Worm (Caenorhabditis elegans) whole organism, L2 larva: Measurements from ENCODE around the gene nhr-180.

Source experiments
- C34F6.9 ChIP-seq: fragments of 150-350 bp; optimal IDR thresholded peaks from 2 replicates; lab custom pipeline; 2014; ENCODE audit warnings: missing biosample characterization, missing genetic modification characterization
- F13H6.1 ChIP-seq: sonication (generic microtip); optimal IDR thresholded peaks from 2 replicates; lab custom pipeline; 2016; ENCODE audit warnings: missing genetic modification characterization, missing compliant biosample characterization
- R02D3.7 ChIP-seq: fragments of 150-350 bp; optimal IDR thresholded peaks from 2 replicates; lab custom pipeline; 2014; ENCODE audit warnings: missing biosample characterization, missing genetic modification characterization
- Y55F3AM.14 ChIP-seq: fragments of 200-800 bp; sonication (Bioruptor generic); optimal IDR thresholded peaks from 2 replicates; lab custom pipeline; 2018; ENCODE audit warnings: mild to moderate bottlenecking, missing genetic modification characterization, missing compliant biosample characterization
- ZK546.5 ChIP-seq: sonication (generic microtip); optimal IDR thresholded peaks from 2 replicates; lab custom pipeline; 2017; ENCODE audit warnings: missing biosample characterization, missing genetic modification characterization
- alr-1 ChIP-seq: fragments of 150-350 bp; optimal IDR thresholded peaks from 2 replicates; lab custom pipeline; 2014; ENCODE audit warnings: missing biosample characterization, missing genetic modification characterization
- aly-2 ChIP-seq: fragments of 150-350 bp; optimal IDR thresholded peaks from 2 replicates; lab custom pipeline; 2014; ENCODE audit warnings: missing biosample characterization, missing genetic modification characterization
- ama-1 ChIP-seq: fragments of 150-350 bp; optimal IDR thresholded peaks from 2 replicates; lab custom pipeline; 2018; ENCODE audit warnings: inconsistent platforms
- blmp-1 ChIP-seq: sonication (generic microtip); optimal IDR thresholded peaks from 2 replicates; lab custom pipeline; 2017; ENCODE audit warnings: missing genetic modification characterization, mild to moderate bottlenecking, missing compliant biosample characterization, antibody characterized with exemption, moderate library complexity; ENCODE audit not compliant: insufficient read depth
- ceh-16 ChIP-seq: fragments of 150-350 bp; optimal IDR thresholded peaks from 2 replicates; lab custom pipeline; 2014; ENCODE audit warnings: missing biosample characterization, missing genetic modification characterization
- ceh-82 ChIP-seq: fragments of 150-350 bp; optimal IDR thresholded peaks from 2 replicates; lab custom pipeline; 2014; ENCODE audit warnings: missing biosample characterization, missing genetic modification characterization
- crh-2 ChIP-seq: sonication (generic microtip); optimal IDR thresholded peaks from 2 replicates; lab custom pipeline; 2017; ENCODE audit warnings: missing biosample characterization, missing genetic modification characterization
- dmd-4 ChIP-seq: sonication (generic microtip); optimal IDR thresholded peaks from 2 replicates; lab custom pipeline; 2017; ENCODE audit warnings: missing biosample characterization, missing genetic modification characterization
- egl-27 ChIP-seq: sonication (generic microtip); optimal IDR thresholded peaks from 3 replicates; lab custom pipeline; 2017; ENCODE audit warnings: missing biosample characterization, missing genetic modification reagents, missing genetic modification characterization
- elt-3 ChIP-seq: sonication (generic microtip); optimal IDR thresholded peaks from 2 replicates; lab custom pipeline; 2017; ENCODE audit warnings: missing biosample characterization, missing genetic modification characterization
- fos-1 ChIP-seq: fragments of 150-350 bp; optimal IDR thresholded peaks from 2 replicates; lab custom pipeline; 2014; ENCODE audit warnings: missing biosample characterization, missing genetic modification characterization
- gmeb-1 ChIP-seq: fragments of 150-350 bp; optimal IDR thresholded peaks from 2 replicates; lab custom pipeline; 2014; ENCODE audit warnings: missing biosample characterization, missing genetic modification characterization
- lin-11 ChIP-seq: fragments of 150-350 bp; sonication (generic microtip); optimal IDR thresholded peaks from 2 replicates; lab custom pipeline; 2014; ENCODE audit warnings: missing biosample characterization, missing genetic modification characterization, inconsistent platforms, mixed read lengths
- lin-13 ChIP-seq: fragments of 150-350 bp; optimal IDR thresholded peaks from 2 replicates; lab custom pipeline; 2014; ENCODE audit warnings: missing biosample characterization, missing genetic modification reagents, missing genetic modification characterization
- lin-39 ChIP-seq: fragments of 150-350 bp; optimal IDR thresholded peaks from 2 replicates; lab custom pipeline; 2014; ENCODE audit warnings: missing biosample characterization, missing genetic modification reagents, missing genetic modification characterization
- lsy-2 ChIP-seq, 2 experiments: fragments of 150-350 bp in 1 of 2; sonication (generic microtip) in 1 of 2; optimal IDR thresholded peaks; 2 replicates each; lab custom pipeline; 2014 to 2017; ENCODE audit warnings: missing biosample characterization in 2 of 2, missing genetic modification characterization in 2 of 2
- mab-5 ChIP-seq: fragments of 150-350 bp; optimal IDR thresholded peaks from 2 replicates; lab custom pipeline; 2014; ENCODE audit warnings: missing biosample characterization, missing genetic modification characterization
- mbf-1 ChIP-seq: sonication (generic microtip); optimal IDR thresholded peaks from 2 replicates; lab custom pipeline; 2017; ENCODE audit warnings: missing biosample characterization, missing genetic modification characterization
- mdl-1 ChIP-seq, 2 experiments: fragments of 150-350 bp in 1 of 2; sonication (generic microtip) in 1 of 2; optimal IDR thresholded peaks; 2 replicates each; lab custom pipeline; 2017; ENCODE audit warnings: missing biosample characterization in 2 of 2, missing genetic modification characterization in 2 of 2
- nhr-10 ChIP-seq: sonication (generic microtip); optimal IDR thresholded peaks from 2 replicates; lab custom pipeline; 2017; ENCODE audit warnings: missing biosample characterization, missing genetic modification characterization
- nhr-11 ChIP-seq: fragments of 150-350 bp; optimal IDR thresholded peaks from 2 replicates; lab custom pipeline; 2014; ENCODE audit warnings: missing biosample characterization, missing genetic modification characterization
- nhr-12 ChIP-seq: fragments of 150-350 bp; optimal IDR thresholded peaks from 2 replicates; lab custom pipeline; 2014; ENCODE audit warnings: missing biosample characterization, missing genetic modification characterization
- nhr-129 ChIP-seq: fragments of 150-350 bp; optimal IDR thresholded peaks from 2 replicates; lab custom pipeline; 2014; ENCODE audit warnings: missing biosample characterization, missing genetic modification characterization
- nhr-21 ChIP-seq: fragments of 150-350 bp; optimal IDR thresholded peaks from 2 replicates; lab custom pipeline; 2014; ENCODE audit warnings: missing biosample characterization, missing genetic modification characterization
- nhr-23 ChIP-seq: fragments of 150-350 bp; optimal IDR thresholded peaks from 2 replicates; lab custom pipeline; 2014; ENCODE audit warnings: missing biosample characterization, missing genetic modification reagents, missing genetic modification characterization
- nhr-237 ChIP-seq: fragments of 150-350 bp; optimal IDR thresholded peaks from 2 replicates; lab custom pipeline; 2014; ENCODE audit warnings: missing biosample characterization, missing genetic modification characterization
- nhr-25 ChIP-seq: fragments of 150-350 bp; sonication (generic microtip); optimal IDR thresholded peaks from 3 replicates; lab custom pipeline; 2014; ENCODE audit warnings: missing biosample characterization, missing genetic modification characterization
- skn-1 ChIP-seq: sonication (generic microtip); optimal IDR thresholded peaks from 2 replicates; lab custom pipeline; 2017; ENCODE audit warnings: missing biosample characterization, missing genetic modification characterization
- sma-3 ChIP-seq: sonication (generic microtip); optimal IDR thresholded peaks from 2 replicates; lab custom pipeline; 2016; ENCODE audit warnings: missing genetic modification reagents, missing genetic modification characterization, missing compliant biosample characterization
- sma-9 ChIP-seq, 2 experiments: fragments of 150-350 bp in 1 of 2; sonication (generic microtip) in 1 of 2; optimal IDR thresholded peaks; 2 replicates each; lab custom pipeline; 2014 to 2016; ENCODE audit warnings: missing genetic modification characterization in 2 of 2, mild to moderate bottlenecking in 1 of 2, missing biosample characterization in 1 of 2, missing compliant biosample characterization in 1 of 2, missing genetic modification reagents in 1 of 2, moderate library complexity in 1 of 2
- snpc-4 ChIP-seq: fragments of 150-350 bp; optimal IDR thresholded peaks from 2 replicates; lab custom pipeline; 2014; ENCODE audit warnings: missing biosample characterization, missing genetic modification characterization
- unc-55 ChIP-seq: fragments of 150-350 bp; sonication (generic microtip); optimal IDR thresholded peaks from 3 replicates; lab custom pipeline; 2014; ENCODE audit warnings: missing biosample characterization, missing genetic modification reagents, missing genetic modification characterization
- unc-62 ChIP-seq: fragments of 150-350 bp; optimal IDR thresholded peaks from 2 replicates; lab custom pipeline; 2014; ENCODE audit warnings: missing biosample characterization, missing genetic modification reagents, missing genetic modification characterization
- zag-1 ChIP-seq: fragments of 150-350 bp; optimal IDR thresholded peaks from 2 replicates; lab custom pipeline; 2014; ENCODE audit warnings: missing biosample characterization, missing genetic modification characterization
- ztf-1 ChIP-seq: fragments of 200-800 bp; sonication (Bioruptor generic); conservative IDR thresholded peaks from 2 replicates; pipeline ENCODE4 v1.3.6; 2022; ENCODE audit warnings: missing genetic modification characterization, missing compliant biosample characterization
- ztf-11 ChIP-seq: sonication (generic microtip); optimal IDR thresholded peaks from 2 replicates; lab custom pipeline; 2017; ENCODE audit warnings: missing biosample characterization, missing genetic modification characterization
- ztf-4 ChIP-seq: fragments of 150-350 bp; optimal IDR thresholded peaks from 2 replicates; lab custom pipeline; 2014; ENCODE audit warnings: missing biosample characterization, missing genetic modification characterization

The nhr-180 gene

DNA sequence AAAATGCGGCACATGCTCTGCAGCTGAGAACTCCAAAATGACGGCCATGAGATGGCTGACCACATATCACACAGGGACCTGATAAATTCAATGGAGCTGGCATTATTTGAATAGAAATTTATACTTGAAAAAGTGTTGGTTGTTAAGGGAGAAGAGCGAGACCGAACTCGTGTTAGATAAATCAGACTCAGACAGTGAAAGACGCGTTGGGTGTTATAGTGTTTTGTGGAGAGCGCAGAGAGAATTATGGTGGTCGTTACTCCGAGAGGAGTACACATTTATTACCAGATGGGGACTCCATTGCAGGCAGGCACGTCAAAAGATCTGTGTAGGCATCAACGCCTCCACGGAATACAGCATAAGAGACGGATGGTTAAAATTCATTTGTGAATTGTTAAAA, 24.6 kb downstream of the nhr-180 start, which contains the start of gene nhr-190:
nhr-190 (minus strand) TSS at position 175 of the 400 bp plus-strand sequence.
- peak; percentile 12 for TF ChIP-seq sma-9 (GFP tag; optimal IDR thresholded peaks at IDR 0.05; lab: Kevin White, UChicago)
- no peak for TF ChIP-seq sma-9 (tag; optimal IDR thresholded peaks at IDR 0.05; lab: Kevin White, UChicago)
- peak; percentile 32 for TF ChIP-seq C34F6.9 (tag; lab: Kevin White, UChicago)
- no peak for TF ChIP-seq ztf-1 (GFP tag; lab: Robert Waterston, UW)
- TF ChIP-seq nhr-129 (tag; lab: Kevin White, UChicago), result peak; percentile 35
- no peak for TF ChIP-seq sma-3 (GFP tag; lab: Kevin White, UChicago)
- TF ChIP-seq, all 48 proteins: peak for 3

DNA sequence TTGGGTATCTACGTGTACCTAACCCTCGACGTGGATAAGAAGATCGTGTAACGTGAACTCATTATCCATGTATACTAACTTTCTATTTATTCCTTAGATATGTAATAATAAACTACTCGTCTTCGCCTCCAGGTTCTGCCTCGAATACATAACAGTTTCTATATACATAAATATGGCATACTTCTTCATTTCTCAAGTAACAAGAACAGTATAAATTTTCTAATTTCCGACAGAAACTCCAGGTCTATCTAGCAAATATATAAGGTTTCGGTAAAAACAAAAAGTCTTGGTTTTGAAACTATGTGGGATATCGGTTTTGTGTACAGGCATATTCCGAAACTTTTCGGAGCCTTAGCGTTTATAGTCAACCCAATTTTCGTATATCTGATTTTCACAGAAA, 29.0 kb downstream of the nhr-180 start, which contains the start of gene srj-37:
srj-37 (plus strand) TSS at position 301 of the 400 bp plus-strand sequence.
- no peak for TF ChIP-seq ztf-11

DNA sequence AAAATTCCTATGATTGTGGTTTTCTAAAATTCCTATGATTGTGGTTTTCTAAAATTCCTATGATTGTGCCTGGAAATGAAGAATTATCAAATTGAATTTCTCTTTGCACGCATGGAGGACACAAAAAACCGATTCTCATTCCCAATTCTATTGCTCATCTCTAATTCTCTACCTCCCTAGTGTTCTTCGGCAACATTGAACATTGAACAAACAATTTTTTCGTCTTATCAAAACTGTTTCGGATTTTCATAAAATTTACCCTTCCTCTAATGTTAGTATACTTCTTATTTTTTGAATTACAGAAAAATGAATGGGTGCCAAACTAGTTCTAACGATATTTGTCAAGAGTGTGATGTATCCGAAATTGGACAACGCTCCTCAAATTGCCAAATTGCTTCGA, 31.0 kb downstream of the nhr-180 start, which contains the start of gene pals-31:
pals-31 (plus strand) TSS at position 301 of the 400 bp plus-strand sequence.
- no peak for TF ChIP-seq lin-39 (tag; lab: Kevin White, UChicago)
- TF ChIP-seq ZK546.5 (tag; lab: Kevin White, UChicago), result no peak
- TF ChIP-seq nhr-11 (tag; lab: Kevin White, UChicago), result no peak
- no peak for TF ChIP-seq skn-1 (tag; lab: Kevin White, UChicago)
- TF ChIP-seq F13H6.1 (tag; lab: Kevin White, UChicago), result no peak
- no peak for TF ChIP-seq dmd-4 (tag; lab: Kevin White, UChicago)
- no peak for TF ChIP-seq ceh-16 (tag; lab: Kevin White, UChicago)
- no peak for TF ChIP-seq sma-9 (GFP tag; optimal IDR thresholded peaks at IDR 0.05; lab: Kevin White, UChicago)
- TF ChIP-seq sma-9 (tag; optimal IDR thresholded peaks at IDR 0.05; lab: Kevin White, UChicago), result no peak
- TF ChIP-seq unc-55 (GFP tag; lab: Kevin White, UChicago), result no peak
- TF ChIP-seq ztf-11, result no peak
- no peak for TF ChIP-seq snpc-4 (tag; lab: Kevin White, UChicago)
- no peak for TF ChIP-seq R02D3.7 (tag; lab: Kevin White, UChicago)
- no peak for TF ChIP-seq ceh-82 (tag; lab: Kevin White, UChicago)

DNA sequence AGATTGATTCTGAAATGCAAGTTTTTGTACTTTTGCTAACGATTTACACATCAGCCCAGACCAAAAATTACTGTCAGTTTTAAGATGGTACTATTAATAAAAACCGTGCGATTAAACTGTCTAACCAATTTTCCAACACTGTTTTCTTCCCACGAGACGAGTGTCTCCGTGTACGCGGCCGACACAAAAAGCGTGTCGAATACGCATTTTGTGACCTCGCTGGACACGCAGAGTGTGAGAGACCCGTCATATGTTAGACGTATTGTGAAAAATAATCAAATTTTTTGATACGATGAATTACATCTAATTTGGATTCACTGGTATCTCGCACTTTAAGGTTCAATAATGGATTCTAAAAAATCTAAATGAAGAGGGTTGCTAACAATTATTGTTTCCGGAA, 31.7 kb downstream of the nhr-180 start:
- TF ChIP-seq Y55F3AM.14 (GFP tag; lab: Kevin White, UChicago) (no peak), nhr-21 (tag; lab: Kevin White, UChicago) (no peak), nhr-129 (tag; lab: Kevin White, UChicago) (peak; percentile 21), gmeb-1 (tag; lab: Kevin White, UChicago) (peak; percentile 31), unc-62 (no peak), nhr-12 (tag; lab: Kevin White, UChicago) (no peak), nhr-23 (tag; lab: Kevin White, UChicago) (no peak), ama-1 (lab: Kevin White, UChicago) (no peak), dmd-4 (tag; lab: Kevin White, UChicago) (no peak), egl-27 (no peak), ztf-4 (no peak), aly-2 (tag; lab: Kevin White, UChicago) (no peak), sma-9 (GFP tag; optimal IDR thresholded peaks at IDR 0.05; lab: Kevin White, UChicago) (peak; percentile 9), sma-9 (tag; optimal IDR thresholded peaks at IDR 0.05; lab: Kevin White, UChicago) (no peak), fos-1 (tag; lab: Kevin White, UChicago) (peak; percentile 44), lsy-2 (tag; optimal IDR thresholded peaks at IDR 0.05; lab: Kevin White, UChicago) (no peak), nhr-11 (tag; lab: Kevin White, UChicago) (no peak), skn-1 (tag; lab: Kevin White, UChicago) (no peak), crh-2 (tag; lab: Kevin White, UChicago) (peak; percentile 47), ztf-11 (no peak), nhr-10 (tag; lab: Kevin White, UChicago) (no peak), ceh-82 (tag; lab: Kevin White, UChicago) (no peak), elt-3 (tag; lab: Kevin White, UChicago) (no peak), ztf-1 (GFP tag; lab: Robert Waterston, UW) (no peak), lin-13 (GFP tag; lab: Kevin White, UChicago) (no peak), C34F6.9 (tag; lab: Kevin White, UChicago) (peak; percentile 4), nhr-25 (tag; lab: Kevin White, UChicago) (peak; percentile 25), nhr-237 (tag; lab: Kevin White, UChicago) (no peak), ceh-16 (tag; lab: Kevin White, UChicago) (no peak), mdl-1 (tag; optimal IDR thresholded peaks at IDR 0.05; lab: Kevin White, UChicago) (no peak), snpc-4 (tag; lab: Kevin White, UChicago) (peak; percentile 74), lin-11 (tag; lab: Kevin White, UChicago) (no peak), zag-1 (tag; lab: Kevin White, UChicago) (no peak), blmp-1 (tag; lab: Kevin White, UChicago) (no peak), mbf-1 (no peak), alr-1 (tag; lab: Kevin White, UChicago) (no peak), mab-5 (no peak)
